Worm (Caenorhabditis elegans): ENCODE measurements around the gene C34D10.5.

C34D10.5 gene

ce11 chrX:7986892-7987291 is 30.9 kb upstream of the C34D10.5 start (continued):
- no peak for TF ChIP-seq hlh-26 (GFP tag; conservative IDR thresholded peaks at IDR 0.05)
- no peak for TF ChIP-seq F23B12.7 (tag; optimal IDR thresholded peaks at IDR 0.05; ENCODE audit: insufficient read depth)
- TF ChIP-seq egl-18 (GFP tag; IDR thresholded peaks at IDR 0.05): no peak

- TF ChIP-seq aptf-2 (GFP tag; conservative IDR thresholded peaks at IDR 0.05) (no peak), attf-5 (GFP tag; optimal IDR thresholded peaks at IDR 0.05) (no peak), madf-3 (GFP tag; IDR thresholded peaks at IDR 0.05) (peak; percentile 59; the same call in 1 of the 2 replicates)
Observed at ce11 chrX:7988457-7988856, 29.4 kb upstream of the C34D10.5 start.

- TF ChIP-seq ztf-26 (tag; optimal IDR thresholded peaks at IDR 0.05) (peak; percentile 39), tbx-9 (tag; optimal IDR thresholded peaks at IDR 0.05; ENCODE audit: borderline replicate concordance) (no peak), die-1 (tag; optimal IDR thresholded peaks at IDR 0.05) (no peak), zfh-2 (GFP tag; conservative IDR thresholded peaks at IDR 0.05) (no peak), ccch-3 (GFP tag; optimal IDR thresholded peaks at IDR 0.05) (no peak), ztf-6 (GFP tag; IDR thresholded peaks at IDR 0.05) (no peak), ama-1 (optimal IDR thresholded peaks at IDR 0.05) (no peak), ama-1 (GFP tag; optimal IDR thresholded peaks at IDR 0.05) (no peak), ceh-40 (GFP tag; IDR thresholded peaks at IDR 0.05) (no peak), ztf-3 (GFP tag; optimal IDR thresholded peaks at IDR 0.05) (peak; percentile 12), B0336.3 (GFP tag; IDR thresholded peaks at IDR 0.05) (no peak), hmg-20 (GFP tag; IDR thresholded peaks at IDR 0.05) (no peak), F57A8.1 (GFP tag; optimal IDR thresholded peaks at IDR 0.05) (no peak), cebp-1 (GFP tag; IDR thresholded peaks at IDR 0.05) (no peak), cebp-1 (tag; optimal IDR thresholded peaks at IDR 0.05) (no peak), ceh-27 (GFP tag; optimal IDR thresholded peaks at IDR 0.05) (no peak)
Observed at ce11 chrX:7989155-7989554, 28.7 kb upstream of the C34D10.5 start.

ce11 chrX:7990282-7990681 is 27.5 kb upstream of the C34D10.5 start:
- TF ChIP-seq somi-1 (GFP tag; optimal IDR thresholded peaks at IDR 0.05) (peak; percentile 8), ztf-26 (tag; optimal IDR thresholded peaks at IDR 0.05) (peak; percentile 67), C06A6.2 (GFP tag; conservative IDR thresholded peaks at IDR 0.05) (no peak), hrde-1 (tag; optimal IDR thresholded peaks at IDR 0.05; ENCODE audit: borderline replicate concordance) (no peak), lin-40 (tag; optimal IDR thresholded peaks at IDR 0.05) (peak; percentile 71)

- TF ChIP-seq snpc-1.1 (tag; optimal IDR thresholded peaks at IDR 0.05; ENCODE audit: insufficient read depth) (no peak), K12H6.12 (tag; optimal IDR thresholded peaks at IDR 0.05) (no peak), B0019.2 (GFP tag; conservative IDR thresholded peaks at IDR 0.05) (no peak), lag-1 (GFP tag; IDR thresholded peaks at IDR 0.05) (no peak), Y53F4B.3 (GFP tag; IDR thresholded peaks at IDR 0.05) (no peak), ceh-58 (GFP tag; IDR thresholded peaks at IDR 0.05) (no peak), repo-1 (tag; optimal IDR thresholded peaks at IDR 0.05) (no peak), lin-54 (GFP tag; optimal IDR thresholded peaks at IDR 0.05) (no peak), B0261.1 (tag; optimal IDR thresholded peaks at IDR 0.05) (no peak), F22D6.2 (tag; optimal IDR thresholded peaks at IDR 0.05) (no peak), ceh-100 (GFP tag; IDR thresholded peaks at IDR 0.05) (no peak), attf-5 (GFP tag; optimal IDR thresholded peaks at IDR 0.05) (no peak), athp-1 (tag; optimal IDR thresholded peaks at IDR 0.05) (no peak), tbp1 (GFP tag; optimal IDR thresholded peaks at IDR 0.05) (no peak), egl-18 (GFP tag; IDR thresholded peaks at IDR 0.05) (no peak), egl-44 (GFP tag; IDR thresholded peaks at IDR 0.05) (no peak)
Observed at ce11 chrX:7992102-7992501, 25.7 kb upstream of the C34D10.5 start.
